Worm (Caenorhabditis elegans): ENCODE measurements around the gene srxa-4.

ce11 chrV:7426594-7426993 lies 6.3 kb downstream of the srxa-4 start, which contains the start of gene srw-68:
- TF ChIP-seq unc-62 (GFP tag; optimal IDR thresholded peaks at IDR 0.05) (no peak), snpc-4 (tag; optimal IDR thresholded peaks at IDR 0.05) (no peak), nhr-23 (tag; optimal IDR thresholded peaks at IDR 0.05) (no peak), nhr-237 (tag; optimal IDR thresholded peaks at IDR 0.05) (no peak), elt-3 (tag; optimal IDR thresholded peaks at IDR 0.05) (no peak), egl-27 (tag; optimal IDR thresholded peaks at IDR 0.05) (no peak), aly-2 (tag; optimal IDR thresholded peaks at IDR 0.05) (no peak), lin-11 (tag; optimal IDR thresholded peaks at IDR 0.05) (no peak), F13H6.1 (tag; optimal IDR thresholded peaks at IDR 0.05) (no peak)

Measured in whole organism, L2 larva.